Fruit fly (Drosophila melanogaster) S2 (cell line): Measurements from ENCODE around the gene CG11069.

ENCODE experiments used
- CG8478 ChIP-seq: fragments of >200 bp; optimal IDR thresholded peaks from 2 replicates; lab custom pipeline; 2018
- CTCF ChIP-seq, 2 experiments: fragments of >200 bp; optimal IDR thresholded peaks; 2 replicates each; lab custom pipeline; 2018

dm6 chr3R:24890217-24890616 lies 4.3 kb upstream of the CG11069 start:
- no peak for TF ChIP-seq CG8478 (lab: Kevin White, UChicago)
- no peak for TF ChIP-seq CTCF (optimal IDR thresholded peaks at IDR 0.05; lab: Kevin White, UChicago)
